Worm (Caenorhabditis elegans): ENCODE measurements around the gene shl-1.

DNA sequence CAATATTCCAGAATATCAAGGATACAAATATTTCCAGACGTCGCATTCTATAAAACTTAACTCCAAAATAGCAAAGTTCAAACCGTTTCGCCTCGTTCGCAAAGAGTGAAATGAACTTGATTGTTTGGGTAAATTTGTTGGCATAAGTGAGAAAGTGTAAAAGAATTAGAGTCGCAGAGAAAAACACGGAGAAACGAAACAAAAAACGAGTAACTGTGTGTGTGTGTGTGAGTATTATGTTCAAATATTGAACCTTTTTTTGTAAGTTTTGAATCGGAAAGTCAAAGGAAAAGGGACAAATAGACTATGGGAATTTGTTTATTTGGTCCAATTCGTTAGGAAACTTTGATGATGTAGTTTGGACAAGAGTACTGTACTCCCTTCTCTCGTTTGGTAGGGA lies 47.7 kb upstream of the shl-1 start, which contains the start of gene acp-7:
- TF ChIP-seq cog-1 (tag; optimal IDR thresholded peaks at IDR 0.05) = no peak
- TF ChIP-seq ztf-23 (GFP tag; IDR thresholded peaks at IDR 0.05) = no peak
- TF ChIP-seq tab-1 (GFP tag; IDR thresholded peaks at IDR 0.05) = no peak
- no peak for TF ChIP-seq T22C8.4 (GFP tag; IDR thresholded peaks at IDR 0.05)
- TF ChIP-seq flt-1 (GFP tag; IDR thresholded peaks at IDR 0.05) = no peak
- no peak for TF ChIP-seq med-1 (GFP tag; optimal IDR thresholded peaks at IDR 0.05; ENCODE audit: insufficient read depth)
- no peak for TF ChIP-seq klf-2 (GFP tag; conservative IDR thresholded peaks at IDR 0.05)
- TF ChIP-seq ztf-29 (GFP tag; IDR thresholded peaks at IDR 0.05) = no peak

All from whole organism, midembryonic.